Worm (Caenorhabditis elegans): ENCODE results near the gene fmo-1.

- TF ChIP-seq xnd-1 (tag; optimal IDR thresholded peaks at IDR 0.05): no peak
- TF ChIP-seq ama-1 (optimal IDR thresholded peaks at IDR 0.05): no peak
- TF ChIP-seq ama-1 (GFP tag; optimal IDR thresholded peaks at IDR 0.05): no peak
- no peak for TF ChIP-seq dpl-1 (GFP tag; optimal IDR thresholded peaks at IDR 0.05)
- TF ChIP-seq zfh-2 (GFP tag; conservative IDR thresholded peaks at IDR 0.05): no peak
- no peak for TF ChIP-seq ceh-91 (GFP tag; IDR thresholded peaks at IDR 0.05)
- TF ChIP-seq ceh-40 (GFP tag; IDR thresholded peaks at IDR 0.05): no peak
- no peak for TF ChIP-seq C17E4.6 (GFP tag; IDR thresholded peaks at IDR 0.05)
- TF ChIP-seq F33H1.4 (GFP tag; IDR thresholded peaks at IDR 0.05): no peak
- no peak for TF ChIP-seq ztf-22 (GFP tag; optimal IDR thresholded peaks at IDR 0.05)
- TF ChIP-seq atf-7 (tag; optimal IDR thresholded peaks at IDR 0.05): no peak
- no peak for TF ChIP-seq zim-3 (tag; optimal IDR thresholded peaks at IDR 0.05)
- no peak for TF ChIP-seq repo-1 (tag; optimal IDR thresholded peaks at IDR 0.05)
- no peak for TF ChIP-seq cebp-1 (GFP tag; IDR thresholded peaks at IDR 0.05)
- no peak for TF ChIP-seq cebp-1 (tag; optimal IDR thresholded peaks at IDR 0.05)
- no peak for TF ChIP-seq lir-1 (GFP tag; conservative IDR thresholded peaks at IDR 0.05)
Observed at ce11 chrIV:10701866-10702458, 40.3 kb downstream of the fmo-1 start.
